Worm (Caenorhabditis elegans): ENCODE data around the gene mrpl-2.

mrpl-2 gene

ce11 chrIV:782393-782792, 9.4 kb downstream of the mrpl-2 start:
- TF ChIP-seq med-1 (GFP tag; optimal IDR thresholded peaks at IDR 0.05; ENCODE audit: insufficient read depth) (no peak), ztf-29 (GFP tag; IDR thresholded peaks at IDR 0.05) (no peak), ref-1 (GFP tag; conservative IDR thresholded peaks at IDR 0.05) (no peak), T22C8.4 (GFP tag; IDR thresholded peaks at IDR 0.05) (no peak), flt-1 (GFP tag; IDR thresholded peaks at IDR 0.05) (no peak), cog-1 (tag; optimal IDR thresholded peaks at IDR 0.05) (no peak), ztf-23 (GFP tag; IDR thresholded peaks at IDR 0.05) (no peak), klf-2 (GFP tag; conservative IDR thresholded peaks at IDR 0.05) (no peak)

ce11 chrIV:787755-788154, 14.7 kb downstream of the mrpl-2 start, which contains the start of gene F56B3.6:
Gene F56B3.6, plus strand, starts transcription at chrIV:788055.
- TF ChIP-seq flt-1 (GFP tag; IDR thresholded peaks at IDR 0.05) (no peak), ref-1 (GFP tag; conservative IDR thresholded peaks at IDR 0.05) (no peak), klf-2 (GFP tag; conservative IDR thresholded peaks at IDR 0.05) (no peak), T22C8.4 (GFP tag; IDR thresholded peaks at IDR 0.05) (no peak), med-1 (GFP tag; optimal IDR thresholded peaks at IDR 0.05; ENCODE audit: insufficient read depth) (no peak), ztf-23 (GFP tag; IDR thresholded peaks at IDR 0.05) (no peak), cog-1 (tag; optimal IDR thresholded peaks at IDR 0.05) (no peak), tab-1 (GFP tag; IDR thresholded peaks at IDR 0.05) (no peak), ztf-29 (GFP tag; IDR thresholded peaks at IDR 0.05) (no peak)

ce11 chrIV:794275-794674, 21.2 kb downstream of the mrpl-2 start, which contains the start of gene F56B3.4:
Gene F56B3.4, minus strand, starts transcription at chrIV:794275.
- TF ChIP-seq flt-1 (GFP tag; IDR thresholded peaks at IDR 0.05) = no peak
- no peak for TF ChIP-seq med-1 (GFP tag; optimal IDR thresholded peaks at IDR 0.05; ENCODE audit: insufficient read depth)
- TF ChIP-seq T22C8.4 (GFP tag; IDR thresholded peaks at IDR 0.05) = no peak
- TF ChIP-seq ref-1 (GFP tag; conservative IDR thresholded peaks at IDR 0.05) = no peak
- no peak for TF ChIP-seq ztf-23 (GFP tag; IDR thresholded peaks at IDR 0.05)
- no peak for TF ChIP-seq ztf-29 (GFP tag; IDR thresholded peaks at IDR 0.05)
- no peak for TF ChIP-seq cog-1 (tag; optimal IDR thresholded peaks at IDR 0.05)
- no peak for TF ChIP-seq tab-1 (GFP tag; IDR thresholded peaks at IDR 0.05)
- no peak for TF ChIP-seq klf-2 (GFP tag; conservative IDR thresholded peaks at IDR 0.05)

- TF ChIP-seq tab-1 (GFP tag; IDR thresholded peaks at IDR 0.05) (no peak), T22C8.4 (GFP tag; IDR thresholded peaks at IDR 0.05) (no peak), cog-1 (tag; optimal IDR thresholded peaks at IDR 0.05) (no peak), med-1 (GFP tag; optimal IDR thresholded peaks at IDR 0.05; ENCODE audit: insufficient read depth) (no peak), ztf-29 (GFP tag; IDR thresholded peaks at IDR 0.05) (no peak), flt-1 (GFP tag; IDR thresholded peaks at IDR 0.05) (no peak), ref-1 (GFP tag; conservative IDR thresholded peaks at IDR 0.05) (no peak), klf-2 (GFP tag; conservative IDR thresholded peaks at IDR 0.05) (no peak), ztf-23 (GFP tag; IDR thresholded peaks at IDR 0.05) (no peak)
Observed at ce11 chrIV:795383-795872, 22.4 kb downstream of the mrpl-2 start, which contains the start of gene skr-18. Gene skr-18, minus strand, starts transcription at chrIV:795433.

DNA sequence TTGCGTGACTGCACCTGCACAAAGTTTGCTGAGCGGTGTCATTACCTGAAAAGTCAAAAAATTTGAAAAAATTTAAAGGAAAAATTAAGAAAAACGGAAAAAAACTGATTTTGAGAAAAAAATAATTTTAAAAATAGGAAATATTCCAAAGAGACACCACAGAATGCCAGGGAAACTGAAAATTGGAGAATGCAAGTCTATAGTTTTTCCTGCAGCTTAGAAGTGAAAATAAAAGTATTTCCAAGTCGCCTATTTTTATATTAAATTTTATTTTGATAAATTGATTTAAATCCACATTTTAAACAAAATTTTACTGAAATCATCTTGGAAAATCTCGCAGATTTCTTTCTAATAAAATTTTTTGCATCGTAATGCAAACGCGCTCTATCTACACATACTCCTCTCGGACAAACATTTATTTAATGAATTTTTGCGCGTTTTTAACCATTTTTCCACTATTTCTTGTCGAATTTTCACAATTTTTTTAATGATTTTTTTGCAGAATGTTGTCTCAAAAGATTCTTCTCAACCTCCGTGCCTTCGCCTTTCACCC, 23.6 kb downstream of the mrpl-2 start, which contains the start of the genes F56B3.11 and ech-5:
Gene F56B3.11 (minus strand): TSS at position 51 of the 553 bp plus-strand sequence.
Gene ech-5 (plus strand): TSS at position 503 of the 553 bp plus-strand sequence.
- peak; percentile 79 for TF ChIP-seq ztf-23 (GFP tag; IDR thresholded peaks at IDR 0.05)
- TF ChIP-seq flt-1 (GFP tag; IDR thresholded peaks at IDR 0.05) = peak; percentile 44; the same call in 1 of the 2 replicates
- no peak for TF ChIP-seq tab-1 (GFP tag; IDR thresholded peaks at IDR 0.05)
- TF ChIP-seq klf-2 (GFP tag; conservative IDR thresholded peaks at IDR 0.05) = peak; percentile 81
- TF ChIP-seq T22C8.4 (GFP tag; IDR thresholded peaks at IDR 0.05) = no peak
- TF ChIP-seq ref-1 (GFP tag; conservative IDR thresholded peaks at IDR 0.05) = no peak
- peak; percentile 87 for TF ChIP-seq cog-1 (tag; optimal IDR thresholded peaks at IDR 0.05)

DNA sequence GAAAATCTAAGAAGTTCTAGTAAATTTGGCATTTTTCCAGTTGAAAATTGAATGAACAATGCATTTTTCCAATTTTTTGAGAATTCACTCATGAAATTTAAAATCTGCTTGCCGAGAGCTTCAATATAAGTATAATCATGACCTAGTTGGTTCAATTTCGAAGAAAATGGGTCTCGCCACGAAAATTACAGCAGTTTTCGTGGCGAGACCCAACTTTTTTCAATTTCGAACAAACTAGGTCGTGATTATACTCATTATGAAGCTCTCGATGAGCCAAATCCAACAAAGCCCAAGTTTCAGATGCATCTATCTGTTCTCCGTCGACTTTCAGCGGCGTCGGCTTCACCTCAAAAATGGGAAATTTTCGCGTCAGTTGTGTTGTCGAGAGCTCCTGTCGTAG, 27.5 kb downstream of the mrpl-2 start, which contains the start of gene mrpl-46:
Gene mrpl-46 (plus strand): TSS at position 301 of the 400 bp plus-strand sequence.
- TF ChIP-seq med-1 (GFP tag; optimal IDR thresholded peaks at IDR 0.05; ENCODE audit: insufficient read depth) (no peak), ref-1 (GFP tag; conservative IDR thresholded peaks at IDR 0.05) (no peak), klf-2 (GFP tag; conservative IDR thresholded peaks at IDR 0.05) (no peak), ztf-29 (GFP tag; IDR thresholded peaks at IDR 0.05) (no peak), T22C8.4 (GFP tag; IDR thresholded peaks at IDR 0.05) (no peak), flt-1 (GFP tag; IDR thresholded peaks at IDR 0.05) (no peak), ztf-23 (GFP tag; IDR thresholded peaks at IDR 0.05) (no peak), cog-1 (tag; optimal IDR thresholded peaks at IDR 0.05) (no peak), tab-1 (GFP tag; IDR thresholded peaks at IDR 0.05) (no peak)

ce11 chrIV:801162-801561, 28.1 kb downstream of the mrpl-2 start:
- no peak for TF ChIP-seq ztf-23 (GFP tag; IDR thresholded peaks at IDR 0.05)
- no peak for TF ChIP-seq T22C8.4 (GFP tag; IDR thresholded peaks at IDR 0.05)
- TF ChIP-seq ref-1 (GFP tag; conservative IDR thresholded peaks at IDR 0.05) = no peak
- no peak for TF ChIP-seq ztf-29 (GFP tag; IDR thresholded peaks at IDR 0.05)
- no peak for TF ChIP-seq cog-1 (tag; optimal IDR thresholded peaks at IDR 0.05)
- no peak for TF ChIP-seq klf-2 (GFP tag; conservative IDR thresholded peaks at IDR 0.05)
- no peak for TF ChIP-seq tab-1 (GFP tag; IDR thresholded peaks at IDR 0.05)
- no peak for TF ChIP-seq med-1 (GFP tag; optimal IDR thresholded peaks at IDR 0.05; ENCODE audit: insufficient read depth)
- TF ChIP-seq flt-1 (GFP tag; IDR thresholded peaks at IDR 0.05) = no peak

DNA sequence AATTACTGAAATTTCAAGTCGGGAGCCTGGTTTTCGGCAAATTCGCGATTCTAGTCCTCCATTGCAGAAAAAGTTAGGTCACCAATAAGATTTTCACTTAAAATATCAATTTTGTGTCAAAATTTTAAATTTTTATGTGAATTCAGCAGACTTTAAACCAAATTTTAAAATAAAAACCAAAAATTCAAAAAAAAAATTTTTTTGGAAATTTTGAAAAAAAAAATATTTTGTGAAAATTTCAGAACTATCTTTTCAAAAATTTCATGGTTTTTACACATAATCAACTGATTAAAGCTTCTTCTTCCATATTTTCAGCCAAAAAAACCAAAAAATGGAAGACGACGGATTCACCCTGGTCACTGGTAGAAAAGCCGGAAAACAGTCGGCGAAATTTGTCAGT, 31.8 kb downstream of the mrpl-2 start, which contains the start of gene Y55F3BL.4:
Gene Y55F3BL.4 (plus strand): TSS at position 301 of the 400 bp plus-strand sequence.
- no peak for TF ChIP-seq tab-1 (GFP tag; IDR thresholded peaks at IDR 0.05)
- TF ChIP-seq med-1 (GFP tag; optimal IDR thresholded peaks at IDR 0.05; ENCODE audit: insufficient read depth) = no peak
- no peak for TF ChIP-seq cog-1 (tag; optimal IDR thresholded peaks at IDR 0.05)
- no peak for TF ChIP-seq ztf-29 (GFP tag; IDR thresholded peaks at IDR 0.05)
- no peak for TF ChIP-seq flt-1 (GFP tag; IDR thresholded peaks at IDR 0.05)
- no peak for TF ChIP-seq T22C8.4 (GFP tag; IDR thresholded peaks at IDR 0.05)

DNA sequence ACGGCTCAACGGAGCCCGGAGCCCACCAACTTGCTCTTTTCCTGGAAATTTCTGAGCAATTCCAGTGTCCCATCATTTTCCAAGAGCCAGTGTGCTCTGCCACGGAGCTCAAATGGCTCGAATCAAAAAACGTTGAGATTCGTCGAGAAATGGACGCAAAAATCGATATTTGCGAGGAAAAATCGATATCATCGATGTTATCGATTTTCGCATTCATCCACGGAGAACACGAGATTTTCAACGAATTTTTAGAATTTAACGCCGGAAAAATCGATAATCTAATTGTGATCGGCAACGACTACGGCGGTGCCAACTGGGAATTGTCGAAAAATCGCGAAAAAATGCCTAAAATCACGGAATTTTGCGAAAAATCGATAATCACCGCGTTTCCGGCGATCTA, 32.7 kb downstream of the mrpl-2 start:
- no peak for TF ChIP-seq flt-1 (GFP tag; IDR thresholded peaks at IDR 0.05)
- peak; percentile 59 for TF ChIP-seq T22C8.4 (GFP tag; IDR thresholded peaks at IDR 0.05)
